Worm (Caenorhabditis elegans) whole organism, L1 larva: ENCODE measurements around the gene rfc-1.
A peak's percentile ranks its signal among the peaks of the same experiment; 100 is the strongest.

Source experiments
- C04F5.9 ChIP-seq: sonication (generic microtip); optimal IDR thresholded peaks from 2 replicates; lab custom pipeline; 2016; ENCODE audit warnings: missing genetic modification characterization, missing compliant biosample characterization
- C34B4.2 ChIP-seq: sonication (generic microtip); optimal IDR thresholded peaks from 2 replicates; lab custom pipeline; 2017; ENCODE audit warnings: mild to moderate bottlenecking, missing genetic modification characterization, missing compliant biosample characterization
- F16B12.6 ChIP-seq: fragments of 150-350 bp; optimal IDR thresholded peaks from 2 replicates; lab custom pipeline; 2014; ENCODE audit warnings: missing biosample characterization, missing genetic modification characterization
- Y116A8C.19 ChIP-seq: sonication (generic microtip); optimal IDR thresholded peaks from 2 replicates; lab custom pipeline; 2016; ENCODE audit warnings: missing compliant biosample characterization, missing genetic modification characterization, borderline replicate concordance
- aha-1 ChIP-seq: fragments of 150-350 bp; optimal IDR thresholded peaks from 2 replicates; lab custom pipeline; 2014; ENCODE audit warnings: missing biosample characterization, missing genetic modification characterization
- ama-1 ChIP-seq: fragments of 150-350 bp; optimal IDR thresholded peaks from 2 replicates; lab custom pipeline; 2014
- ceh-82 ChIP-seq, 3 experiments: fragments of 150-350 bp in 1 of 3; sonication (generic microtip) in 2 of 3; optimal IDR thresholded peaks; 2 replicates each; lab custom pipeline; 2014 to 2017; ENCODE audit warnings: missing biosample characterization in 3 of 3, missing genetic modification characterization in 3 of 3
- dsc-1 ChIP-seq: sonication (generic microtip); optimal IDR thresholded peaks from 2 replicates; lab custom pipeline; 2016; ENCODE audit warnings: mild to moderate bottlenecking, missing genetic modification characterization, missing compliant biosample characterization
- efl-1 ChIP-seq, 4 experiments: fragments of 150-350 bp; optimal IDR thresholded peaks in 3 of 4; peaks in 1 of 4; 1 replicate in 1 of 4; 2 replicates in 3 of 4; lab custom pipeline; 2014; ENCODE audit warnings: missing biosample characterization in 2 of 4, missing genetic modification characterization in 2 of 4, missing genetic modification reagents in 2 of 4
- efl-3 ChIP-seq: fragments of 200-800 bp; sonication (Bioruptor generic); optimal IDR thresholded peaks from 2 replicates; lab custom pipeline; 2018; ENCODE audit warnings: mild to moderate bottlenecking, missing genetic modification characterization, missing compliant biosample characterization
- elt-2 ChIP-seq: sonication (generic microtip); optimal IDR thresholded peaks from 2 replicates; lab custom pipeline; 2016; ENCODE audit warnings: missing genetic modification characterization, mild to moderate bottlenecking, inconsistent platforms, missing compliant biosample characterization, missing genetic modification reagents
- fkh-10 ChIP-seq: sonication (generic microtip); optimal IDR thresholded peaks from 2 replicates; lab custom pipeline; 2017; ENCODE audit warnings: missing biosample characterization, missing genetic modification reagents, missing genetic modification characterization
- jun-1 ChIP-seq: fragments of 150-350 bp; optimal IDR thresholded peaks from 2 replicates; lab custom pipeline; 2014; ENCODE audit warnings: missing biosample characterization, missing genetic modification reagents, missing genetic modification characterization
- lin-13 ChIP-seq: fragments of 150-350 bp; optimal IDR thresholded peaks from 2 replicates; lab custom pipeline; 2014; ENCODE audit warnings: missing biosample characterization, missing genetic modification reagents, missing genetic modification characterization
- lin-14 ChIP-seq: fragments of 200-800 bp; sonication (Bioruptor generic); optimal IDR thresholded peaks from 2 replicates; lab custom pipeline; 2018; ENCODE audit warnings: mild to moderate bottlenecking, missing genetic modification characterization, moderate library complexity, missing compliant biosample characterization
- lin-35 ChIP-seq, 2 experiments: fragments of 150-350 bp; optimal IDR thresholded peaks; 2 replicates each; lab custom pipeline; 2014; ENCODE audit warnings: missing biosample characterization in 2 of 2, missing genetic modification characterization in 2 of 2, missing genetic modification reagents in 2 of 2
- lir-3 ChIP-seq: sonication (generic microtip); optimal IDR thresholded peaks from 2 replicates; lab custom pipeline; 2016; ENCODE audit warnings: mild to moderate bottlenecking, missing genetic modification characterization, moderate library complexity, missing compliant biosample characterization; ENCODE audit not compliant: poor library complexity
- nhr-19 ChIP-seq: fragments of 200-800 bp; sonication (Bioruptor generic); conservative IDR thresholded peaks from 2 replicates; pipeline ENCODE4 v1.3.6; 2022; ENCODE audit warnings: missing genetic modification characterization, missing compliant biosample characterization
- nhr-47 ChIP-seq: sonication (generic microtip); optimal IDR thresholded peaks from 2 replicates; lab custom pipeline; 2016; ENCODE audit warnings: mild to moderate bottlenecking, missing genetic modification characterization, moderate library complexity, missing compliant biosample characterization
- nhr-71 ChIP-seq: sonication (generic microtip); optimal IDR thresholded peaks from 2 replicates; lab custom pipeline; 2016; ENCODE audit warnings: mild to moderate bottlenecking, missing genetic modification characterization, moderate library complexity, missing compliant biosample characterization
- nhr-76 ChIP-seq: sonication (generic microtip); optimal IDR thresholded peaks from 2 replicates; lab custom pipeline; 2017; ENCODE audit warnings: missing biosample characterization, missing genetic modification characterization
- nhr-77 ChIP-seq: fragments of 150-350 bp; optimal IDR thresholded peaks from 2 replicates; lab custom pipeline; 2014; ENCODE audit warnings: missing biosample characterization, missing genetic modification characterization
- nhr-85 ChIP-seq: sonication (generic microtip); peaks from one replicate; lab custom pipeline; 2016; ENCODE audit warnings: missing genetic modification characterization, inconsistent platforms, missing compliant biosample characterization
- nhr-90 ChIP-seq: sonication (generic microtip); optimal IDR thresholded peaks from 2 replicates; lab custom pipeline; 2016; ENCODE audit warnings: mild to moderate bottlenecking, missing genetic modification characterization, missing compliant biosample characterization; ENCODE audit not compliant: poor library complexity
- pag-3 ChIP-seq: sonication (generic microtip); optimal IDR thresholded peaks from 2 replicates; lab custom pipeline; 2017; ENCODE audit warnings: missing genetic modification characterization, mild to moderate bottlenecking, missing compliant biosample characterization, antibody characterized with exemption, borderline replicate concordance; ENCODE audit not compliant: insufficient read depth
- pax-3 ChIP-seq: fragments of 200-800 bp; sonication (Bioruptor generic); optimal IDR thresholded peaks from 2 replicates; lab custom pipeline; 2018; ENCODE audit warnings: mild to moderate bottlenecking, missing genetic modification characterization, moderate library complexity, missing compliant biosample characterization
- pqm-1 ChIP-seq: sonication (generic microtip); optimal IDR thresholded peaks from 3 replicates; lab custom pipeline; 2017; ENCODE audit warnings: missing biosample characterization, missing genetic modification characterization
- skn-1 ChIP-seq: fragments of 150-350 bp; optimal IDR thresholded peaks from 2 replicates; lab custom pipeline; 2014; ENCODE audit warnings: missing biosample characterization, missing genetic modification characterization
- snpc-4 ChIP-seq: fragments of 150-350 bp; optimal IDR thresholded peaks from 2 replicates; lab custom pipeline; 2014; ENCODE audit warnings: missing biosample characterization, missing genetic modification characterization
- snu-23 ChIP-seq: sonication (generic microtip); optimal IDR thresholded peaks from 2 replicates; lab custom pipeline; 2016; ENCODE audit warnings: missing genetic modification characterization, missing compliant biosample characterization
- sup-37 ChIP-seq: fragments of 200-800 bp; sonication (Bioruptor generic); optimal IDR thresholded peaks from 2 replicates; lab custom pipeline; 2018; ENCODE audit warnings: mild to moderate bottlenecking, missing genetic modification characterization, missing compliant biosample characterization
- swsn-7 ChIP-seq: sonication (generic microtip); optimal IDR thresholded peaks from 2 replicates; lab custom pipeline; 2016; ENCODE audit warnings: missing genetic modification characterization, missing compliant biosample characterization
- tlp-1 ChIP-seq: fragments of 150-350 bp; optimal IDR thresholded peaks from 2 replicates; lab custom pipeline; 2014; ENCODE audit warnings: missing biosample characterization, missing genetic modification characterization
- unc-130 ChIP-seq: fragments of 150-350 bp; optimal IDR thresholded peaks from 2 replicates; lab custom pipeline; 2017; ENCODE audit warnings: missing biosample characterization, missing genetic modification characterization, inconsistent platforms
- vab-15 ChIP-seq: sonication (generic microtip); optimal IDR thresholded peaks from 2 replicates; lab custom pipeline; 2017; ENCODE audit warnings: missing genotype, mild to moderate bottlenecking, missing genetic modification characterization, missing compliant biosample characterization
- ztf-11 ChIP-seq, 2 experiments: sonication (generic microtip); optimal IDR thresholded peaks; 2 replicates each; lab custom pipeline; 2016 to 2017; ENCODE audit warnings: missing genetic modification characterization in 2 of 2, missing biosample characterization in 1 of 2, missing compliant biosample characterization in 1 of 2
- ztf-4 ChIP-seq: fragments of 150-350 bp; optimal IDR thresholded peaks from 2 replicates; lab custom pipeline; 2014; ENCODE audit warnings: missing biosample characterization, missing genetic modification characterization

rfc-1 gene

ce11 chrV:14649929-14650328 is 4.2 kb upstream of the rfc-1 start (continued):
- peak in 1 of 2 experiments; percentile 22 for TF ChIP-seq efl-1 (optimal IDR thresholded peaks at IDR 0.05; lab: Kevin White, UChicago)
- TF ChIP-seq efl-1 (GFP tag; optimal IDR thresholded peaks at IDR 0.05 in 1 of 2; lab: Kevin White, UChicago): peak; percentile 12 to 56
- TF ChIP-seq ama-1: no peak
- peak; percentile 18 for TF ChIP-seq skn-1 (tag; lab: Kevin White, UChicago)
- TF ChIP-seq nhr-85 (tag; lab: Kevin White, UChicago): no peak
- TF ChIP-seq aha-1: no peak
- TF ChIP-seq unc-130 (tag; lab: Kevin White, UChicago): no peak
- peak; percentile 59 for TF ChIP-seq nhr-71 (tag; lab: Kevin White, UChicago)
- no peak for TF ChIP-seq tlp-1 (tag; lab: Kevin White, UChicago)

- TF ChIP-seq efl-1 (optimal IDR thresholded peaks at IDR 0.05; lab: Kevin White, UChicago) (no peak), efl-1 (GFP tag; optimal IDR thresholded peaks at IDR 0.05 in 1 of 2; lab: Kevin White, UChicago) (peak in 1 of 2 experiments; percentile 66), ceh-82 (tag; optimal IDR thresholded peaks at IDR 0.05; lab: Kevin White, UChicago) (no peak), snu-23 (GFP tag; lab: Kevin White, UChicago) (no peak), C04F5.9 (tag; lab: Kevin White, UChicago) (no peak), fkh-10 (peak; percentile 86), pqm-1 (tag; lab: Kevin White, UChicago) (no peak), lin-14 (peak; percentile 45), pax-3 (tag; lab: Kevin White, UChicago) (no peak), pag-3 (tag; lab: Kevin White, UChicago) (no peak), swsn-7 (no peak), lin-35 (GFP tag; optimal IDR thresholded peaks at IDR 0.05; lab: Kevin White, UChicago) (no peak), nhr-76 (no peak)
Observed at ce11 chrV:14648825-14649224, 3.0 kb upstream of the rfc-1 start.

ce11 chrV:14642016-14642415 is 3.8 kb downstream of the rfc-1 start:
- TF ChIP-seq lir-3 (tag; lab: Kevin White, UChicago) (no peak), jun-1 (tag; lab: Kevin White, UChicago) (no peak), C34B4.2 (tag; lab: Kevin White, UChicago) (no peak), nhr-76 (no peak), dsc-1 (tag; lab: Kevin White, UChicago) (no peak), nhr-90 (tag; lab: Kevin White, UChicago) (no peak), aha-1 (no peak), sup-37 (no peak), nhr-47 (tag; lab: Kevin White, UChicago) (no peak), Y116A8C.19 (tag; lab: Kevin White, UChicago) (no peak)

ce11 chrV:14640769-14641168 is 5.0 kb downstream of the rfc-1 start, which contains the start of gene C54G10.1:
C54G10.1 (plus strand) TSS chrV:14641101.
- no peak for TF ChIP-seq nhr-77
- TF ChIP-seq lin-35 (GFP tag; optimal IDR thresholded peaks at IDR 0.05; lab: Kevin White, UChicago): peak in 1 of 2 experiments; percentile 18
- TF ChIP-seq pag-3 (tag; lab: Kevin White, UChicago): no peak
- no peak for TF ChIP-seq swsn-7
- TF ChIP-seq ztf-11 (tag; optimal IDR thresholded peaks at IDR 0.05; lab: Kevin White, UChicago): no peak
- peak; percentile 70 for TF ChIP-seq elt-2 (tag; lab: Kevin White, UChicago)
- no peak for TF ChIP-seq ztf-4 (tag; lab: Kevin White, UChicago)
- no peak for TF ChIP-seq nhr-19 (GFP tag; lab: Robert Waterston, UW)
- TF ChIP-seq, all 84 proteins: peak for 2

- TF ChIP-seq vab-15 (tag; lab: Kevin White, UChicago): no peak
- no peak for TF ChIP-seq swsn-7
- TF ChIP-seq efl-1 (optimal IDR thresholded peaks at IDR 0.05; lab: Kevin White, UChicago): no peak
- no peak for TF ChIP-seq efl-1 (GFP tag; optimal IDR thresholded peaks at IDR 0.05 in 1 of 2; lab: Kevin White, UChicago)
- no peak for TF ChIP-seq F16B12.6 (tag; lab: Kevin White, UChicago)
- TF ChIP-seq snpc-4 (tag; lab: Kevin White, UChicago): no peak
- TF ChIP-seq lin-13 (GFP tag; lab: Kevin White, UChicago): no peak
- no peak for TF ChIP-seq efl-3 (GFP tag; lab: Kevin White, UChicago)
Observed at ce11 chrV:14640071-14640470, 5.7 kb downstream of the rfc-1 start, which contains the start of gene F43D2.7. F43D2.7 (minus strand) TSS chrV:14640171.
